Fruit fly (Drosophila melanogaster) whole organism, embryonic: ENCODE data around the gene e.
A peak's percentile ranks its signal among the peaks of the same experiment; 100 is the strongest.

Source experiments
- ATbp ChIP-seq: fragments of 200-800 bp; sonication (Bioruptor generic); optimal IDR thresholded peaks from 2 replicates; lab custom pipeline; 2017; ENCODE audit warnings: missing biosample characterization, mild to moderate bottlenecking, missing genetic modification characterization, missing genetic modification reagents
- C15 ChIP-seq: fragments of 200-800 bp; sonication (Bioruptor generic); IDR thresholded peaks from 3 replicates; pipeline ENCODE4 v1.3.6; 2022; ENCODE audit warnings: missing biosample characterization, missing genetic modification characterization
- CG10147 ChIP-seq: fragments of 200-800 bp; sonication (Bioruptor generic); optimal IDR thresholded peaks from 2 replicates; lab custom pipeline; 2019; ENCODE audit warnings: missing biosample characterization, mild to moderate bottlenecking, missing genetic modification characterization, moderate library complexity
- CG10543 ChIP-seq: fragments of 200-800 bp; sonication (Bioruptor generic); optimal IDR thresholded peaks from 3 replicates; lab custom pipeline; 2017; ENCODE audit warnings: missing biosample characterization, mild to moderate bottlenecking, missing genetic modification characterization, moderate library complexity
- CG11093 ChIP-seq: fragments of 200-800 bp; sonication (Bioruptor generic); IDR thresholded peaks from 3 replicates; pipeline ENCODE4 v1.3.6; 2022; ENCODE audit warnings: missing biosample characterization, missing genetic modification characterization
- CG12071 ChIP-seq: fragments of 200-800 bp; sonication (Bioruptor generic); optimal IDR thresholded peaks from 3 replicates; lab custom pipeline; 2018; ENCODE audit warnings: missing biosample characterization, mild to moderate bottlenecking, missing genetic modification characterization
- CG12659 ChIP-seq: fragments of 200-800 bp; sonication (Bioruptor generic); optimal IDR thresholded peaks from 3 replicates; lab custom pipeline; 2017; ENCODE audit warnings: mild to moderate bottlenecking, missing biosample characterization, missing genetic modification reagents, missing genetic modification characterization
- CG15696 ChIP-seq: fragments of 200-800 bp; sonication (Bioruptor generic); optimal IDR thresholded peaks from 2 replicates; lab custom pipeline; 2019; ENCODE audit warnings: missing biosample characterization, mild to moderate bottlenecking, missing genetic modification characterization, moderate library complexity
- CG17361 ChIP-seq: fragments of 200-800 bp; sonication (Bioruptor generic); IDR thresholded peaks from 3 replicates; pipeline ENCODE4 v1.3.6; 2022; ENCODE audit warnings: missing biosample characterization, missing genetic modification characterization
- CG17829 ChIP-seq: fragments of 200-800 bp; optimal IDR thresholded peaks from 2 replicates; lab custom pipeline; 2019; ENCODE audit warnings: missing biosample characterization, mild to moderate bottlenecking, missing genetic modification characterization, moderate library complexity
- CG1792 ChIP-seq: fragments of 200-800 bp; sonication (Bioruptor generic); optimal IDR thresholded peaks from 2 replicates; lab custom pipeline; 2016; ENCODE audit warnings: missing biosample characterization, missing genetic modification characterization
- CG18262 ChIP-seq: fragments of 200-800 bp; optimal IDR thresholded peaks from 3 replicates; lab custom pipeline; 2019; ENCODE audit warnings: missing biosample characterization, mild to moderate bottlenecking, missing genetic modification characterization, moderate library complexity
- CG18764 ChIP-seq: fragments of 200-800 bp; sonication (Bioruptor generic); optimal IDR thresholded peaks from 3 replicates; lab custom pipeline; 2016; ENCODE audit warnings: missing biosample characterization, missing genetic modification characterization
- CG2116 ChIP-seq: fragments of 200-800 bp; sonication (Bioruptor generic); optimal IDR thresholded peaks from 3 replicates; lab custom pipeline; 2018; ENCODE audit warnings: missing biosample characterization, mild to moderate bottlenecking, missing genetic modification characterization
- CG2120 ChIP-seq: fragments of 200-800 bp; sonication (Bioruptor generic); optimal IDR thresholded peaks from 3 replicates; lab custom pipeline; 2016; ENCODE audit warnings: missing biosample characterization, missing genetic modification characterization
- CG2199 ChIP-seq: fragments of 200-800 bp; sonication (Bioruptor generic); IDR thresholded peaks from 3 replicates; pipeline ENCODE4 v1.3.6; 2022; ENCODE audit warnings: missing biosample characterization, missing genetic modification characterization
- CG31224 ChIP-seq: fragments of 200-800 bp; sonication (Bioruptor generic); IDR thresholded peaks from 2 replicates; pipeline ENCODE4 v1.3.6; 2022; ENCODE audit warnings: missing biosample characterization, missing genetic modification characterization
- CG3163 ChIP-seq: fragments of 200-800 bp; sonication (Bioruptor generic); optimal IDR thresholded peaks from 3 replicates; lab custom pipeline; 2016; ENCODE audit warnings: missing biosample characterization, missing genetic modification characterization
- CG34376 ChIP-seq: fragments of 200-800 bp; sonication (Bioruptor generic); optimal IDR thresholded peaks from 2 replicates; lab custom pipeline; 2018; ENCODE audit warnings: missing biosample characterization, mild to moderate bottlenecking, missing genetic modification characterization
- CG4730 ChIP-seq: fragments of 200-800 bp; sonication (Bioruptor generic); IDR thresholded peaks from 2 replicates; pipeline ENCODE4 v1.3.6; 2022; ENCODE audit warnings: missing biosample characterization, missing genetic modification characterization
- CG8290 ChIP-seq, 3 experiments: fragments of 200-800 bp; sonication (Bioruptor generic); optimal IDR thresholded peaks; 2 replicates each; lab custom pipeline; 2016 to 2019; ENCODE audit warnings: missing biosample characterization in 3 of 3, missing genetic modification characterization in 3 of 3, mild to moderate bottlenecking in 2 of 3, moderate library complexity in 1 of 3
- CG9797 ChIP-seq: fragments of 200-800 bp; sonication (Bioruptor generic); optimal IDR thresholded peaks from 3 replicates; lab custom pipeline; 2018; ENCODE audit warnings: missing biosample characterization, mild to moderate bottlenecking, missing genetic modification characterization
- Chrac-16 ChIP-seq: fragments of 200-800 bp; sonication (Bioruptor generic); optimal IDR thresholded peaks from 3 replicates; lab custom pipeline; 2016; ENCODE audit warnings: missing biosample characterization, missing genetic modification characterization
- Dref ChIP-seq: fragments of 200-800 bp; sonication (Bioruptor generic); IDR thresholded peaks from 2 replicates; pipeline ENCODE4 v1.3.6; 2022; ENCODE audit warnings: missing biosample characterization, missing genetic modification characterization
- ERR ChIP-seq: fragments of 200-800 bp; sonication (Bioruptor generic); optimal IDR thresholded peaks from 2 replicates; lab custom pipeline; 2016; ENCODE audit warnings: missing biosample characterization, missing genetic modification characterization
- Ets65A ChIP-seq: fragments of 200-800 bp; sonication (Bioruptor generic); peaks from one replicate; lab custom pipeline; 2016; ENCODE audit warnings: missing biosample characterization, missing genetic modification characterization
- Ets97D ChIP-seq: fragments of 200-800 bp; sonication (Bioruptor generic); optimal IDR thresholded peaks from 3 replicates; lab custom pipeline; 2016; ENCODE audit warnings: missing biosample characterization, missing genetic modification characterization
- Gsc ChIP-seq: fragments of 200-800 bp; sonication (Bioruptor generic); IDR thresholded peaks from 2 replicates; pipeline ENCODE4 v1.3.6; 2022; ENCODE audit warnings: missing biosample characterization, missing genetic modification characterization
- HHEX ChIP-seq: fragments of 200-800 bp; sonication (Bioruptor generic); optimal IDR thresholded peaks from 3 replicates; lab custom pipeline; 2017; ENCODE audit warnings: missing biosample characterization, mild to moderate bottlenecking, missing genetic modification characterization, missing genetic modification reagents
- Hey ChIP-seq: fragments of 200-800 bp; sonication (Bioruptor generic); optimal IDR thresholded peaks from 3 replicates; lab custom pipeline; 2018; ENCODE audit warnings: missing biosample characterization, mild to moderate bottlenecking, missing genetic modification characterization
- NfI ChIP-seq: fragments of 200-800 bp; sonication (Bioruptor generic); optimal IDR thresholded peaks from 3 replicates; lab custom pipeline; 2018; ENCODE audit warnings: missing biosample characterization, mild to moderate bottlenecking, missing genetic modification characterization, moderate library complexity
- Pdp1 ChIP-seq, 2 experiments: fragments of 200-800 bp; sonication (Bioruptor generic); optimal IDR thresholded peaks; 3 replicates each; lab custom pipeline; 2016; ENCODE audit warnings: missing biosample characterization in 2 of 2, missing genetic modification characterization in 2 of 2, mild to moderate bottlenecking in 1 of 2, moderate library complexity in 1 of 2
- Rfx ChIP-seq: fragments of 200-800 bp; sonication (Bioruptor generic); IDR thresholded peaks from 2 replicates; pipeline ENCODE4 v1.3.6; 2022; ENCODE audit warnings: missing biosample characterization, missing genetic modification characterization
- YL-1 ChIP-seq: fragments of 200-800 bp; sonication (Bioruptor generic); optimal IDR thresholded peaks from 3 replicates; lab custom pipeline; 2017; ENCODE audit warnings: missing biosample characterization, mild to moderate bottlenecking, missing genetic modification characterization
- az2 ChIP-seq: fragments of 200-800 bp; sonication (Bioruptor generic); optimal IDR thresholded peaks from 3 replicates; lab custom pipeline; 2016; ENCODE audit warnings: missing biosample characterization, missing genetic modification characterization
- cg ChIP-seq: fragments of 200-800 bp; sonication (Bioruptor generic); optimal IDR thresholded peaks from 3 replicates; lab custom pipeline; 2019; ENCODE audit warnings: missing biosample characterization, mild to moderate bottlenecking, missing genetic modification characterization, moderate library complexity
- crol ChIP-seq: fragments of 200-800 bp; sonication (Bioruptor generic); IDR thresholded peaks from 2 replicates; pipeline ENCODE4 v1.3.6; 2022; ENCODE audit warnings: missing biosample characterization, missing genetic modification characterization
- dpn ChIP-seq, 2 experiments: fragments of 200-800 bp; sonication (Bioruptor generic); optimal IDR thresholded peaks; 3 replicates each; lab custom pipeline; 2016; ENCODE audit warnings: missing biosample characterization in 2 of 2, missing genetic modification characterization in 2 of 2
- dysf ChIP-seq: fragments of 200-800 bp; sonication (Bioruptor generic); IDR thresholded peaks from 3 replicates; pipeline ENCODE4 v1.3.6; 2022; ENCODE audit warnings: missing biosample characterization, missing genetic modification characterization
- ewg ChIP-seq: fragments of 200-800 bp; sonication (Bioruptor generic); optimal IDR thresholded peaks from 3 replicates; lab custom pipeline; 2017; ENCODE audit warnings: mild to moderate bottlenecking, missing biosample characterization, missing genetic modification reagents, missing genetic modification characterization
- exex ChIP-seq: fragments of 200-800 bp; sonication (Bioruptor generic); optimal IDR thresholded peaks from 4 replicates; lab custom pipeline; 2018; ENCODE audit warnings: missing biosample characterization, mild to moderate bottlenecking, missing genetic modification characterization, moderate library complexity
- grn ChIP-seq: fragments of 200-800 bp; sonication (Bioruptor generic); optimal IDR thresholded peaks from 3 replicates; lab custom pipeline; 2017; ENCODE audit warnings: missing biosample characterization, missing genetic modification characterization
- klu ChIP-seq: fragments of 200-800 bp; sonication (Bioruptor generic); IDR thresholded peaks from 2 replicates; pipeline ENCODE4 v1.3.6; 2022; ENCODE audit warnings: missing biosample characterization, missing genetic modification characterization
- kni ChIP-seq: fragments of 200-800 bp; sonication (Bioruptor generic); optimal IDR thresholded peaks from 3 replicates; lab custom pipeline; 2017; ENCODE audit warnings: mild to moderate bottlenecking, missing biosample characterization, missing genetic modification reagents, missing genetic modification characterization
- mirr ChIP-seq: fragments of 200-800 bp; sonication (Bioruptor generic); optimal IDR thresholded peaks from 3 replicates; lab custom pipeline; 2018; ENCODE audit warnings: missing biosample characterization, mild to moderate bottlenecking, missing genetic modification characterization
- nau ChIP-seq: fragments of 200-800 bp; sonication (Bioruptor generic); optimal IDR thresholded peaks from 3 replicates; lab custom pipeline; 2017; ENCODE audit warnings: missing biosample characterization, mild to moderate bottlenecking, missing genetic modification characterization, missing genetic modification reagents
- sens ChIP-seq: fragments of 200-800 bp; sonication (Bioruptor generic); peaks from one replicate; lab custom pipeline; 2016; ENCODE audit warnings: missing biosample characterization, missing genetic modification characterization
- tup ChIP-seq: fragments of 200-800 bp; sonication (Bioruptor generic); optimal IDR thresholded peaks from 2 replicates; lab custom pipeline; 2016; ENCODE audit warnings: missing biosample characterization, mild to moderate bottlenecking, missing genetic modification characterization, moderate library complexity
- twi ChIP-seq: fragments of 200-800 bp; optimal IDR thresholded peaks from 2 replicates; lab custom pipeline; 2019; ENCODE audit warnings: missing biosample characterization, mild to moderate bottlenecking, missing genetic modification characterization, moderate library complexity
- vvl ChIP-seq: fragments of 200-800 bp; sonication (Bioruptor generic); IDR thresholded peaks from 2 replicates; pipeline ENCODE4 v1.3.6; 2022; ENCODE audit warnings: missing biosample characterization, missing genetic modification characterization

e gene

dm6 chr3R:21214693-21215145, 22.3 kb downstream of the e start, which contains the start of gene Ddrgk1 (continued):
- TF ChIP-seq HHEX (no peak), CG31224 (GFP tag; lab: Robert Waterston, UW) (no peak), CG12071 (GFP tag; lab: Kevin White, UChicago) (no peak), CG10147 (GFP tag; lab: Kevin White, UChicago) (peak; percentile 4), tup (GFP tag; lab: Kevin White, UChicago) (no peak), Chrac-16 (GFP tag; lab: Kevin White, UChicago) (peak; percentile 6), CG2120 (GFP tag; lab: Kevin White, UChicago) (peak; percentile 50), sens (GFP tag; lab: Kevin White, UChicago) (peak; percentile 90), Ets65A (GFP tag; lab: Kevin White, UChicago) (peak; percentile 68), ERR (GFP tag; lab: Kevin White, UChicago) (no peak), exex (tag; lab: Kevin White, UChicago) (no peak), NfI (GFP tag; lab: Kevin White, UChicago) (peak; percentile 23), CG34376 (peak; percentile 3), CG11093 (GFP tag; lab: Robert Waterston, UW) (no peak), az2 (GFP tag; lab: Kevin White, UChicago) (peak; percentile 19), Ets97D (peak; percentile 59), CG18262 (tag; lab: Kevin White, UChicago) (peak; percentile 3), CG15696 (peak; percentile 0), CG12659 (GFP tag; lab: Kevin White, UChicago) (peak; percentile 26), CG9797 (GFP tag; lab: Kevin White, UChicago) (no peak), dpn (GFP tag; optimal IDR thresholded peaks at IDR 0.05; lab: Kevin White, UChicago) (peak; percentile 13 to 26), CG18764 (GFP tag; lab: Kevin White, UChicago) (peak; percentile 17), YL-1 (GFP tag; lab: Kevin White, UChicago) (peak; percentile 30), nau (GFP tag; lab: Kevin White, UChicago) (no peak)

DNA sequence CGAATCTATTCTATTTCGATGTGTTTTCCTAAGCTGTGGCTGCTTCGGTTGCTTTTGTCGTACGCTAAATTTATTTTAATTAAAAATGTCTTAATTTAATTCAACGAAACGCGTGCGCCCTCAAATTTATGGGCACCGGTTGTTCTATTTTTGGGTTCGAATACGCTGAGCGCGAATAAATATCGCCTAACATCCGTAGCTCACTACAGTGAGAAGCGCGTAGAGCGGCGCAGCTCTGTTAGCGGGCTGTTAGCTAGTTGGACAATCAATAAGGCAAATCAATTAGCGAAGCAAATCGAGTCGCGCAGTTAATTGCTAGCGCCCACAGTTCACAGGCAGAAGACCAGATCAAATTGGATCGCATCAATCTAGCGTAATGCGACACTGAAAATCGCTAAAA, 26.9 kb downstream of the e start:
- TF ChIP-seq CG17829 (tag; lab: Kevin White, UChicago) = peak; percentile 97
- no peak for TF ChIP-seq CG2116 (GFP tag; lab: Kevin White, UChicago)
- TF ChIP-seq dysf = no peak
- no peak for TF ChIP-seq CG17361 (GFP tag; lab: Robert Waterston, UW)
- TF ChIP-seq Gsc = no peak
- TF ChIP-seq CG10543 = peak; percentile 31
- no peak for TF ChIP-seq C15 (GFP tag; lab: Robert Waterston, UW)
- TF ChIP-seq CG1792 (GFP tag; lab: Kevin White, UChicago) = no peak
- TF ChIP-seq CG4730 = no peak
- no peak for TF ChIP-seq Dref (GFP tag; lab: Robert Waterston, UW)
- TF ChIP-seq ewg (GFP tag; lab: Kevin White, UChicago) = no peak
- no peak for TF ChIP-seq klu (GFP tag; lab: Robert Waterston, UW)

dm6 chr3R:21206802-21207238, 30.2 kb downstream of the e start:
- TF ChIP-seq CG8290 (GFP tag; optimal IDR thresholded peaks at IDR 0.05; lab: Kevin White, UChicago) = no peak
- TF ChIP-seq CG8290 (tag; optimal IDR thresholded peaks at IDR 0.05; lab: Kevin White, UChicago) = peak in 1 of 2 experiments; percentile 12
- TF ChIP-seq twi = no peak
- no peak for TF ChIP-seq ATbp
- peak; percentile 98 for TF ChIP-seq grn (GFP tag; lab: Kevin White, UChicago)
- peak; percentile 32 for TF ChIP-seq Hey
- TF ChIP-seq vvl = 0 out of 2 replicates have a peak, but pooled peaks have one; percentile 4
- peak; percentile 85 for TF ChIP-seq mirr (GFP tag; lab: Kevin White, UChicago)
- peak; percentile 91 for TF ChIP-seq crol (GFP tag; lab: Robert Waterston, UW)
- no peak for TF ChIP-seq kni
- peak; percentile 48 for TF ChIP-seq CG3163 (GFP tag; lab: Kevin White, UChicago)
- peak; percentile 35; the same call in 1 of the 2 replicates for TF ChIP-seq Rfx (GFP tag; lab: Robert Waterston, UW)
- TF ChIP-seq CG2199 (GFP tag; lab: Robert Waterston, UW) = 0 out of 3 replicates have a peak, but pooled peaks have one; percentile 39
- peak in 1 of 2 experiments; percentile 59 for TF ChIP-seq Pdp1 (GFP tag; optimal IDR thresholded peaks at IDR 0.05; lab: Kevin White, UChicago)
- peak; percentile 86 for TF ChIP-seq exex (tag; lab: Kevin White, UChicago)
- TF ChIP-seq cg (GFP tag; lab: Kevin White, UChicago) = peak; percentile 5
